Fruit fly (Drosophila melanogaster) whole organism, embryonic: Measurements from ENCODE around the gene CG3040.

Source experiments
- ATbp ChIP-seq: fragments of 200-800 bp; sonication (Bioruptor generic); optimal IDR thresholded peaks from 2 replicates; lab custom pipeline; 2017; ENCODE audit warnings: missing biosample characterization, mild to moderate bottlenecking, missing genetic modification characterization, missing genetic modification reagents
- Abd-B ChIP-seq: fragments of 200-800 bp; sonication (Bioruptor generic); optimal IDR thresholded peaks from 2 replicates; lab custom pipeline; 2018; ENCODE audit warnings: missing biosample characterization, mild to moderate bottlenecking, missing genetic modification characterization, moderate library complexity
- CG10366 ChIP-seq: fragments of 200-800 bp; sonication (Bioruptor generic); IDR thresholded peaks from 2 replicates; pipeline ENCODE4 v1.3.6; 2022; ENCODE audit warnings: missing biosample characterization, missing genetic modification characterization
- CG10431 ChIP-seq: fragments of 200-800 bp; sonication (Bioruptor generic); optimal IDR thresholded peaks from 3 replicates; lab custom pipeline; 2018; ENCODE audit warnings: missing biosample characterization, mild to moderate bottlenecking, missing genetic modification characterization
- CG11398 ChIP-seq: fragments of 200-800 bp; sonication (Bioruptor generic); optimal IDR thresholded peaks from 2 replicates; lab custom pipeline; 2016; ENCODE audit warnings: missing biosample characterization, missing genetic modification characterization
- CG12071 ChIP-seq: fragments of 200-800 bp; sonication (Bioruptor generic); optimal IDR thresholded peaks from 3 replicates; lab custom pipeline; 2018; ENCODE audit warnings: missing biosample characterization, mild to moderate bottlenecking, missing genetic modification characterization
- CG12219 ChIP-seq: fragments of 200-800 bp; sonication (Bioruptor generic); optimal IDR thresholded peaks from 3 replicates; lab custom pipeline; 2018; ENCODE audit warnings: missing biosample characterization, mild to moderate bottlenecking, missing genetic modification characterization
- CG12299 ChIP-seq: fragments of 200-800 bp; sonication (Bioruptor generic); optimal IDR thresholded peaks from 2 replicates; lab custom pipeline; 2018; ENCODE audit warnings: missing biosample characterization, mild to moderate bottlenecking, missing genetic modification characterization
- CG12744 ChIP-seq: fragments of 200-800 bp; sonication (Bioruptor generic); optimal IDR thresholded peaks from 2 replicates; lab custom pipeline; 2016; ENCODE audit warnings: missing biosample characterization, missing genetic modification characterization
- CG13123 ChIP-seq: fragments of 200-800 bp; sonication (Bioruptor generic); optimal IDR thresholded peaks from 2 replicates; lab custom pipeline; 2016; ENCODE audit warnings: missing biosample characterization, missing genetic modification characterization
- CG13624 ChIP-seq: fragments of 200-800 bp; sonication (Bioruptor generic); optimal IDR thresholded peaks from 2 replicates; lab custom pipeline; 2016; ENCODE audit warnings: missing biosample characterization, missing genetic modification characterization
- CG17186 ChIP-seq: fragments of 200-800 bp; sonication (Bioruptor generic); optimal IDR thresholded peaks from 3 replicates; lab custom pipeline; 2017; ENCODE audit warnings: missing biosample characterization, missing genetic modification reagents, missing genetic modification characterization
- CG18011 ChIP-seq: fragments of 200-800 bp; sonication (Bioruptor generic); optimal IDR thresholded peaks from 2 replicates; lab custom pipeline; 2017; ENCODE audit warnings: missing biosample characterization, missing genetic modification characterization, mild to moderate bottlenecking, moderate library complexity, missing genotype
- CG1832 ChIP-seq: fragments of 200-800 bp; sonication (Bioruptor generic); optimal IDR thresholded peaks from 2 replicates; lab custom pipeline; 2017; ENCODE audit warnings: missing biosample characterization, mild to moderate bottlenecking, missing genetic modification characterization, inconsistent platforms
- CG3726 ChIP-seq: fragments of 200-800 bp; sonication (Bioruptor generic); IDR thresholded peaks from 3 replicates; pipeline ENCODE4, ENCODE4 v1.3.6; 2022; ENCODE audit warnings: missing biosample characterization, missing genetic modification characterization
- CG3838 ChIP-seq: fragments of 200-800 bp; sonication (Bioruptor generic); optimal IDR thresholded peaks from 3 replicates; lab custom pipeline; 2016; ENCODE audit warnings: missing biosample characterization, missing genetic modification characterization
- CG4424 ChIP-seq: fragments of 200-800 bp; sonication (Bioruptor generic); optimal IDR thresholded peaks from 3 replicates; lab custom pipeline; 2016; ENCODE audit warnings: missing biosample characterization, missing genetic modification characterization
- CG4854 ChIP-seq: fragments of 200-800 bp; sonication (Bioruptor generic); optimal IDR thresholded peaks from 2 replicates; lab custom pipeline; 2016; ENCODE audit warnings: missing biosample characterization, missing genetic modification characterization, inconsistent platforms
- CG6813 ChIP-seq: fragments of 200-800 bp; sonication (Bioruptor generic); optimal IDR thresholded peaks from 2 replicates; lab custom pipeline; 2017; ENCODE audit warnings: missing biosample characterization, missing genetic modification characterization, mild to moderate bottlenecking, moderate library complexity, missing genetic modification reagents
- CG7271 ChIP-seq: fragments of 200-800 bp; sonication (Bioruptor generic); optimal IDR thresholded peaks from 2 replicates; lab custom pipeline; 2018; ENCODE audit warnings: missing biosample characterization, mild to moderate bottlenecking, missing genetic modification characterization, moderate library complexity
- CG8290 ChIP-seq, 3 experiments: fragments of 200-800 bp; sonication (Bioruptor generic); optimal IDR thresholded peaks; 2 replicates each; lab custom pipeline; 2016 to 2019; ENCODE audit warnings: missing biosample characterization in 3 of 3, missing genetic modification characterization in 3 of 3, mild to moderate bottlenecking in 2 of 3, moderate library complexity in 1 of 3
- CG8478 ChIP-seq: fragments of >200 bp; optimal IDR thresholded peaks from 2 replicates; lab custom pipeline; 2018
- CkIIα-i1 ChIP-seq: fragments of 200-800 bp; sonication (Bioruptor generic); IDR thresholded peaks from 2 replicates; pipeline ENCODE4 v1.3.6; 2022; ENCODE audit warnings: missing biosample characterization, missing genetic modification characterization
- D ChIP-seq, 2 experiments: fragments of 200-800 bp in 1 of 2; fragments of >200 bp in 1 of 2; sonication (Bioruptor generic) in 1 of 2; optimal IDR thresholded peaks; 2 replicates in 1 of 2; 3 replicates in 1 of 2; lab custom pipeline; 2017; ENCODE audit warnings: mild to moderate bottlenecking in 1 of 2, missing biosample characterization in 1 of 2, missing genetic modification characterization in 1 of 2, missing genetic modification reagents in 1 of 2
- Dbx ChIP-seq: fragments of 200-800 bp; sonication (Bioruptor generic); IDR thresholded peaks from 3 replicates; pipeline ENCODE4 v1.3.6; 2022; ENCODE audit warnings: missing biosample characterization, missing genetic modification characterization
- Hr39 ChIP-seq: fragments of >200 bp; optimal IDR thresholded peaks from 2 replicates; lab custom pipeline; 2017
- Lpt ChIP-seq: fragments of >200 bp; optimal IDR thresholded peaks from 2 replicates; lab custom pipeline; 2018; ENCODE audit warnings: missing biosample characterization, missing genetic modification characterization
- Nf-YA ChIP-seq: fragments of 200-800 bp; sonication (Bioruptor generic); IDR thresholded peaks from 2 replicates; pipeline ENCODE4 v1.3.6; 2022; ENCODE audit warnings: missing biosample characterization, missing genetic modification characterization
- Ptx1 ChIP-seq: fragments of 200-800 bp; sonication (Bioruptor generic); IDR thresholded peaks from 2 replicates; pipeline ENCODE4 v1.3.6; 2022; ENCODE audit warnings: missing biosample characterization, missing genetic modification characterization
- Sin3A ChIP-seq: fragments of >200 bp; optimal IDR thresholded peaks from 2 replicates; lab custom pipeline; 2018
- Sry-δ ChIP-seq: fragments of 200-800 bp; sonication (Bioruptor generic); optimal IDR thresholded peaks from 2 replicates; lab custom pipeline; 2016; ENCODE audit warnings: missing biosample characterization, missing genetic modification characterization
- Ssrp ChIP-seq: fragments of 200-800 bp; sonication (Bioruptor generic); optimal IDR thresholded peaks from 2 replicates; lab custom pipeline; 2018; ENCODE audit warnings: missing biosample characterization, mild to moderate bottlenecking, missing genetic modification characterization, moderate library complexity
- Xbp1 ChIP-seq: fragments of 200-800 bp; sonication (Bioruptor generic); optimal IDR thresholded peaks from 3 replicates; lab custom pipeline; 2016; ENCODE audit warnings: missing biosample characterization, mild to moderate bottlenecking, missing genetic modification characterization
- Xrp1 ChIP-seq: fragments of 200-800 bp; sonication (Bioruptor generic); IDR thresholded peaks from 2 replicates; pipeline ENCODE4 v1.3.6; 2022; ENCODE audit warnings: missing biosample characterization, missing genetic modification characterization
- ac ChIP-seq: fragments of 200-800 bp; sonication (Bioruptor generic); optimal IDR thresholded peaks from 3 replicates; lab custom pipeline; 2017; ENCODE audit warnings: missing biosample characterization, mild to moderate bottlenecking, missing genetic modification characterization
- ash1 ChIP-seq: fragments of 200-800 bp; sonication (Bioruptor generic); optimal IDR thresholded peaks from 2 replicates; lab custom pipeline; 2018; ENCODE audit warnings: missing biosample characterization, mild to moderate bottlenecking, missing genetic modification characterization
- dmrt11E ChIP-seq: fragments of 200-800 bp; sonication (Bioruptor generic); optimal IDR thresholded peaks from 3 replicates; lab custom pipeline; 2018; ENCODE audit warnings: missing biosample characterization, mild to moderate bottlenecking, missing genetic modification characterization, moderate library complexity
- en ChIP-seq: fragments of 200-800 bp; sonication (Bioruptor generic); optimal IDR thresholded peaks from 2 replicates; lab custom pipeline; 2016; ENCODE audit warnings: missing biosample characterization, missing genetic modification characterization
- esg ChIP-seq: fragments of 200-800 bp; sonication (Bioruptor generic); conservative IDR thresholded peaks from 2 replicates; pipeline ENCODE4 v1.3.6; 2022; ENCODE audit warnings: missing biosample characterization, missing genetic modification characterization
- gsb ChIP-seq: fragments of 200-800 bp; sonication (Bioruptor generic); IDR thresholded peaks from 2 replicates; pipeline ENCODE4 v1.3.6; 2022; ENCODE audit warnings: missing biosample characterization, missing genetic modification characterization
- h ChIP-seq: fragments of >200 bp; optimal IDR thresholded peaks from 2 replicates; lab custom pipeline; 2017
- hth ChIP-seq: fragments of >200 bp; optimal IDR thresholded peaks from 2 replicates; lab custom pipeline; 2017; ENCODE audit warnings: inconsistent platforms
- ind ChIP-seq: fragments of 200-800 bp; sonication (Bioruptor generic); optimal IDR thresholded peaks from 3 replicates; lab custom pipeline; 2016; ENCODE audit warnings: missing biosample characterization, missing genetic modification characterization
- lilli ChIP-seq: fragments of 200-800 bp; sonication (Bioruptor generic); optimal IDR thresholded peaks from 3 replicates; lab custom pipeline; 2016; ENCODE audit warnings: missing biosample characterization, missing genetic modification characterization
- luna ChIP-seq: fragments of 200-800 bp; sonication (Bioruptor generic); optimal IDR thresholded peaks from 2 replicates; lab custom pipeline; 2016; ENCODE audit warnings: missing biosample characterization, missing genetic modification characterization
- org-1 ChIP-seq: fragments of 200-800 bp; sonication (Bioruptor generic); optimal IDR thresholded peaks from 2 replicates; lab custom pipeline; 2017; ENCODE audit warnings: missing biosample characterization, missing genetic modification characterization
- psq ChIP-seq: fragments of 200-800 bp; sonication (Bioruptor generic); optimal IDR thresholded peaks from 2 replicates; lab custom pipeline; 2017; ENCODE audit warnings: missing biosample characterization, missing genetic modification characterization
- sens ChIP-seq: fragments of 200-800 bp; sonication (Bioruptor generic); peaks from one replicate; lab custom pipeline; 2016; ENCODE audit warnings: missing biosample characterization, missing genetic modification characterization
- sima ChIP-seq: fragments of 200-800 bp; sonication (Bioruptor generic); optimal IDR thresholded peaks from 2 replicates; lab custom pipeline; 2016; ENCODE audit warnings: missing biosample characterization, missing genetic modification characterization
- trh ChIP-seq: fragments of 200-800 bp; sonication (Bioruptor generic); optimal IDR thresholded peaks from 2 replicates; lab custom pipeline; 2016; ENCODE audit warnings: missing biosample characterization, missing genetic modification characterization
- twi ChIP-seq: fragments of 200-800 bp; optimal IDR thresholded peaks from 2 replicates; lab custom pipeline; 2019; ENCODE audit warnings: missing biosample characterization, mild to moderate bottlenecking, missing genetic modification characterization, moderate library complexity
- unpg ChIP-seq: fragments of 200-800 bp; sonication (Bioruptor generic); optimal IDR thresholded peaks from 3 replicates; lab custom pipeline; 2018; ENCODE audit warnings: missing biosample characterization, mild to moderate bottlenecking, missing genetic modification characterization, moderate library complexity
- zen ChIP-seq: fragments of 200-800 bp; sonication (Bioruptor generic); optimal IDR thresholded peaks from 3 replicates; lab custom pipeline; 2018; ENCODE audit warnings: missing biosample characterization, mild to moderate bottlenecking, missing genetic modification characterization, moderate library complexity

Gene CG3040

DNA sequence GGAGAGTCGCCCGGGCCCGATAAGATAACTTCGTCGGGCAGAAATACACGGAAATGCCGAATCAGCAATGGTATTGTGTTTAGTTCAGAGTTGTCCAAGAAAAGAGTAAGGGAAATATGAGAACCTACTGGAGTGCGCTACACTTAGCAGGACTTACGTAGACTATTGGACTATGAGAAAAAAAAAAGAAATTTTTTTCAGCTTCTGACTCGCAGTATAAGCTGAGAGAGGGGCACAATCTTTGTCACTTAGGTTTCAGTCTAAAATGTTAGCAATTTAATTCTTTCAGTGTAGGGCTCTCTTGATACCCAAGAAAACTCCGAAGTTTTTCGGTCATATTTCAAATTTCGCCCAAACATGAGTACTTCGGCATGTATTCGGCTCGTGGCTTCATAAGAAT is 20.6 kb upstream of the CG3040 start (continued):
- TF ChIP-seq Sry-δ (GFP tag; lab: Kevin White, UChicago) = peak; percentile 34
- peak; percentile 45 for TF ChIP-seq CG12299 (tag; lab: Kevin White, UChicago)
- TF ChIP-seq CG10431 (GFP tag; lab: Kevin White, UChicago) = no peak
- peak; percentile 31 for TF ChIP-seq CG12071
- no peak for TF ChIP-seq CG17186 (GFP tag; lab: Kevin White, UChicago)
- TF ChIP-seq Ssrp (tag; lab: Kevin White, UChicago) = peak; percentile 31
- TF ChIP-seq Dbx (GFP tag; lab: Robert Waterston, UW) = peak; percentile 79
- TF ChIP-seq Sin3A = no peak
- no peak for TF ChIP-seq CG1832 (GFP tag; lab: Kevin White, UChicago)
- no peak for TF ChIP-seq psq (GFP tag; lab: Kevin White, UChicago)
- no peak for TF ChIP-seq Lpt (GFP tag; lab: Kevin White, UChicago)
- peak; percentile 80 for TF ChIP-seq CG10366 (GFP tag; lab: Robert Waterston, UW)
- no peak for TF ChIP-seq D (optimal IDR thresholded peaks at IDR 0.05; lab: Kevin White, UChicago)
- peak; percentile 41 for TF ChIP-seq D (GFP tag; optimal IDR thresholded peaks at IDR 0.05; lab: Kevin White, UChicago)
- TF ChIP-seq en (GFP tag; lab: Kevin White, UChicago) = peak; percentile 48
- peak; percentile 65 for TF ChIP-seq esg (GFP tag; lab: Robert Waterston, UW)
- TF ChIP-seq twi (tag; lab: Kevin White, UChicago) = no peak
- peak; percentile 74 for TF ChIP-seq ind
- TF ChIP-seq Hr39 = no peak
- TF ChIP-seq Nf-YA (GFP tag; lab: Robert Waterston, UW) = peak; percentile 74
- TF ChIP-seq unpg = peak; percentile 68
- peak; percentile 92 for TF ChIP-seq sens
- TF ChIP-seq luna = no peak
- peak; percentile 50 for TF ChIP-seq CG4854 (GFP tag; lab: Kevin White, UChicago)
- TF ChIP-seq CG6813 = peak; percentile 50
- TF ChIP-seq hth (lab: Kevin White, UChicago) = no peak
- TF ChIP-seq CG13123 (GFP tag; lab: Kevin White, UChicago) = no peak
- no peak for TF ChIP-seq ac
- peak; percentile 87 for TF ChIP-seq Ptx1 (GFP tag; lab: Robert Waterston, UW)
- TF ChIP-seq CG12744 (GFP tag; lab: Kevin White, UChicago) = peak; percentile 26
- peak; percentile 36 for TF ChIP-seq dmrt11E
- no peak for TF ChIP-seq CkIIα-i1 (GFP tag; lab: Robert Waterston, UW)
- TF ChIP-seq CG3726 (GFP tag; lab: Robert Waterston, UW) = no peak
- TF ChIP-seq org-1 (GFP tag; lab: Kevin White, UChicago) = peak; percentile 57
- no peak for TF ChIP-seq CG7271 (tag; lab: Kevin White, UChicago)
- peak; percentile 66 for TF ChIP-seq ATbp (GFP tag; lab: Kevin White, UChicago)
- peak; percentile 53 for TF ChIP-seq CG11398 (GFP tag; lab: Kevin White, UChicago)
- TF ChIP-seq trh = no peak
- TF ChIP-seq CG4424 (GFP tag; lab: Kevin White, UChicago) = peak; percentile 75
- peak; percentile 0 for TF ChIP-seq CG3838 (GFP tag; lab: Kevin White, UChicago)
- TF ChIP-seq h (lab: Kevin White, UChicago) = no peak
- TF ChIP-seq CG13624 (GFP tag; lab: Kevin White, UChicago) = peak; percentile 77
- no peak for TF ChIP-seq CG8478 (lab: Kevin White, UChicago)
- TF ChIP-seq Xrp1 (GFP tag; lab: Robert Waterston, UW) = peak; percentile 81
- TF ChIP-seq Xbp1 (GFP tag; lab: Kevin White, UChicago) = peak; percentile 74
- TF ChIP-seq gsb (GFP tag; lab: Robert Waterston, UW) = peak; percentile 67
- no peak for TF ChIP-seq ash1 (GFP tag; lab: Kevin White, UChicago)
- TF ChIP-seq Abd-B (GFP tag; lab: Kevin White, UChicago) = peak; percentile 51
- peak; percentile 75 for TF ChIP-seq lilli (GFP tag; lab: Kevin White, UChicago)
- peak; percentile 62 for TF ChIP-seq CG12219
- no peak for TF ChIP-seq CG8290 (GFP tag; optimal IDR thresholded peaks at IDR 0.05; lab: Kevin White, UChicago)
- TF ChIP-seq CG8290 (tag; optimal IDR thresholded peaks at IDR 0.05; lab: Kevin White, UChicago) = peak in 1 of 2 experiments; percentile 43
- no peak for TF ChIP-seq sima
- peak; percentile 21 for TF ChIP-seq CG18011 (GFP tag; lab: Kevin White, UChicago)
- peak; percentile 56 for TF ChIP-seq zen
